Worm (Caenorhabditis elegans) whole organism, mixed stage, embryonic: ENCODE measurements around the gene Y57E12AL.6.
"Not testable (repeated sequence)": the region's sequence is repeated elsewhere in the genome, so short reads cannot be mapped to it uniquely, and the experiment has no call there.

ENCODE experiments used
- M03D4.4 ChIP-seq: sonication (generic microtip); optimal IDR thresholded peaks from 2 replicates; lab custom pipeline; 2017; ENCODE audit warnings: mild to moderate bottlenecking, missing genetic modification characterization, missing compliant biosample characterization
- bed-3 ChIP-seq: fragments of 200-800 bp; sonication (Bioruptor generic); optimal IDR thresholded peaks from 3 replicates; lab custom pipeline; 2018; ENCODE audit warnings: mild to moderate bottlenecking, missing genetic modification characterization, moderate library complexity, missing compliant biosample characterization
- blmp-1 ChIP-seq: fragments of 150-350 bp; optimal IDR thresholded peaks from 2 replicates; lab custom pipeline; 2014; ENCODE audit warnings: missing biosample characterization, missing genetic modification characterization
- ceh-39 ChIP-seq: fragments of 150-350 bp; optimal IDR thresholded peaks from 2 replicates; lab custom pipeline; 2014; ENCODE audit warnings: missing biosample characterization, missing genetic modification characterization
- ceh-43 ChIP-seq: fragments of 200-800 bp; sonication (Bioruptor generic); optimal IDR thresholded peaks from 2 replicates; lab custom pipeline; 2018; ENCODE audit warnings: mild to moderate bottlenecking, missing genetic modification characterization, moderate library complexity, missing compliant biosample characterization
- ces-1 ChIP-seq: fragments of 150-350 bp; optimal IDR thresholded peaks from 2 replicates; lab custom pipeline; 2014; ENCODE audit warnings: missing biosample characterization, missing genetic modification reagents, missing genetic modification characterization
- drap-1 ChIP-seq: fragments of 200-800 bp; sonication (Bioruptor generic); optimal IDR thresholded peaks from 3 replicates; lab custom pipeline; 2018; ENCODE audit warnings: mild to moderate bottlenecking, missing genetic modification characterization, missing compliant biosample characterization
- elt-1 ChIP-seq: sonication (generic microtip); optimal IDR thresholded peaks from 2 replicates; lab custom pipeline; 2017; ENCODE audit warnings: missing genetic modification characterization, mild to moderate bottlenecking, missing compliant biosample characterization, antibody characterized with exemption, moderate library complexity, borderline replicate concordance; ENCODE audit not compliant: insufficient read depth
- elt-3 ChIP-seq: fragments of 150-350 bp; optimal IDR thresholded peaks from 2 replicates; lab custom pipeline; 2014; ENCODE audit warnings: missing biosample characterization, missing genetic modification characterization
- flh-1 ChIP-seq: fragments of 200-800 bp; sonication (Bioruptor generic); optimal IDR thresholded peaks from 2 replicates; lab custom pipeline; 2018; ENCODE audit warnings: mild to moderate bottlenecking, missing genetic modification characterization, moderate library complexity, missing compliant biosample characterization
- ham-2 ChIP-seq: fragments of 200-800 bp; sonication (Bioruptor generic); optimal IDR thresholded peaks from 2 replicates; lab custom pipeline; 2018; ENCODE audit warnings: mild to moderate bottlenecking, missing genetic modification characterization, missing compliant biosample characterization
- hlh-1 ChIP-seq: fragments of 150-350 bp; optimal IDR thresholded peaks from 2 replicates; lab custom pipeline; 2014; ENCODE audit warnings: missing biosample characterization, missing genetic modification reagents, missing genetic modification characterization
- lin-13 ChIP-seq: fragments of 150-350 bp; optimal IDR thresholded peaks from 2 replicates; lab custom pipeline; 2014; ENCODE audit warnings: missing biosample characterization, missing genetic modification characterization
- lsy-2 ChIP-seq: fragments of 150-350 bp; optimal IDR thresholded peaks from 2 replicates; lab custom pipeline; 2014; ENCODE audit warnings: missing biosample characterization, missing genetic modification characterization
- mab-5 ChIP-seq: fragments of 150-350 bp; optimal IDR thresholded peaks from 2 replicates; lab custom pipeline; 2014; ENCODE audit warnings: missing biosample characterization, missing genetic modification characterization
- mls-2 ChIP-seq: sonication (generic microtip); optimal IDR thresholded peaks from 2 replicates; lab custom pipeline; 2016; ENCODE audit warnings: mild to moderate bottlenecking, missing genetic modification characterization, moderate library complexity, missing compliant biosample characterization
- nhr-12 ChIP-seq: fragments of 150-350 bp; optimal IDR thresholded peaks from 2 replicates; lab custom pipeline; 2014; ENCODE audit warnings: missing biosample characterization, missing genetic modification characterization
- nhr-237 ChIP-seq: fragments of 150-350 bp; optimal IDR thresholded peaks from 2 replicates; lab custom pipeline; 2014; ENCODE audit warnings: missing biosample characterization, missing genetic modification characterization
- nhr-28 ChIP-seq: fragments of 150-350 bp; optimal IDR thresholded peaks from 2 replicates; lab custom pipeline; 2014; ENCODE audit warnings: missing biosample characterization, missing genetic modification characterization
- nhr-76 ChIP-seq: sonication (generic microtip); optimal IDR thresholded peaks from 2 replicates; lab custom pipeline; 2017; ENCODE audit warnings: missing biosample characterization, missing genetic modification characterization
- sem-2 ChIP-seq: fragments of 200-800 bp; sonication (Bioruptor generic); optimal IDR thresholded peaks from 2 replicates; lab custom pipeline; 2018; ENCODE audit warnings: mild to moderate bottlenecking, missing genetic modification characterization, missing compliant biosample characterization
- snpc-4 ChIP-seq: fragments of 150-350 bp; optimal IDR thresholded peaks from 2 replicates; lab custom pipeline; 2014; ENCODE audit warnings: missing biosample characterization, missing genetic modification characterization
- sptf-1 ChIP-seq: sonication (generic microtip); optimal IDR thresholded peaks from 2 replicates; lab custom pipeline; 2017; ENCODE audit warnings: mild to moderate bottlenecking, missing genetic modification characterization, moderate library complexity, missing compliant biosample characterization
- tbx-8 ChIP-seq: fragments of 200-800 bp; sonication (Bioruptor generic); optimal IDR thresholded peaks from 2 replicates; lab custom pipeline; 2018; ENCODE audit warnings: mild to moderate bottlenecking, missing genetic modification characterization, moderate library complexity, missing compliant biosample characterization
- unc-120 ChIP-seq: sonication (generic microtip); optimal IDR thresholded peaks from 2 replicates; lab custom pipeline; 2017; ENCODE audit warnings: missing genetic modification characterization, missing compliant biosample characterization; ENCODE audit not compliant: poor library complexity, severe bottlenecking
- unc-62 ChIP-seq: fragments of 150-350 bp; optimal IDR thresholded peaks from 2 replicates; lab custom pipeline; 2014; ENCODE audit warnings: missing biosample characterization, missing genetic modification reagents, missing genetic modification characterization
- zip-8 ChIP-seq: fragments of 150-350 bp; optimal IDR thresholded peaks from 2 replicates; lab custom pipeline; 2014; ENCODE audit warnings: missing biosample characterization, missing genetic modification characterization

Gene Y57E12AL.6

DNA sequence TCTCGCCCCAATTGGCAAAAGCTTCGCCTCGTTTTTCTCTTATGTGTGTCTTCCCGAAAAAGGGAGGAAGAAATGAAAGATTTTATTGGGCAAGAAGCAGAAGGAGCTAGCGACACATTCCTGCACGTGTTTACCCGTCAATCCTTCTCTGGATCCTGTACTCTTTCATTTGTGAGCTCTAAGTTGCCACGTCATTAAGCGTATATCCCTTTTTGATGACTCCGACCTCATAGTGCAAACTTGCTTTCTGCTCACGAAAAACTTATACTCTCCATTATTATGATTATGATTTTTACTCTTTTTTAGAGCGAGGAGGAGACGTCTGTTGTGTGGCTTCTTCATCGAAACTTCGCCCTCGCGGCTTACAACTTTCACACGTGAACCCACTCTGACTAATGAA, 12.0 kb upstream of the Y57E12AL.6 start, which contains the start of gene F27B10.1:
Gene F27B10.1, plus strand, starts transcription at position 301 of the 400 bp plus-strand sequence.
- no peak for TF ChIP-seq unc-62 (GFP tag; lab: Kevin White, UChicago)
- no peak for TF ChIP-seq hlh-1 (tag; lab: Kevin White, UChicago)
- no peak for TF ChIP-seq mab-5 (tag; lab: Kevin White, UChicago)
- no peak for TF ChIP-seq lsy-2 (tag; lab: Kevin White, UChicago)
- TF ChIP-seq zip-8 (tag; lab: Kevin White, UChicago), result no peak
- TF ChIP-seq ces-1 (GFP tag; lab: Kevin White, UChicago), result no peak

DNA sequence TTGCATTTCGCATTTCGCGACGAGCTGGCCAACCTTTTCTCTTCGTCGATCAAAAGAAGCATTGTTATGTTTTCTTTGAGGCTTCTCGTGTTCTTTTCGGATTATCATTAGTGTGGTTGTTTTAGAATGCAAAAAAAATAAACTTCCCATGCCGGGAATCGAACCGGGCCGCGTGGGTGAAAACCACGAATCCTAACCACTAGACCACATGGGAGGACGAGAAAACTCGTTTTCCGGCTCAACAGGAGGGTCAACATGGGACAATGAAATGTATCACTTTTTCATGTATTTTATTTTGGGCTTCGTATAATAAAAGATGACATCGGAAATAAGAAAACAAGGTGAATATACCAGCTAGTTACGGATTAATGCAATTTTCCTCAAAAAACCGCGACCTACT, 9.3 kb upstream of the Y57E12AL.6 start:
- TF ChIP-seq sptf-1, result no peak
- no peak for TF ChIP-seq sem-2 (GFP tag; lab: Kevin White, UChicago)
- no peak for TF ChIP-seq snpc-4 (tag; lab: Kevin White, UChicago)
- no peak for TF ChIP-seq blmp-1
- TF ChIP-seq mls-2 (tag; lab: Kevin White, UChicago), result no peak
- no peak for TF ChIP-seq tbx-8
- no peak for TF ChIP-seq ces-1 (GFP tag; lab: Kevin White, UChicago)
- TF ChIP-seq nhr-28 (tag; lab: Kevin White, UChicago), result no peak

DNA sequence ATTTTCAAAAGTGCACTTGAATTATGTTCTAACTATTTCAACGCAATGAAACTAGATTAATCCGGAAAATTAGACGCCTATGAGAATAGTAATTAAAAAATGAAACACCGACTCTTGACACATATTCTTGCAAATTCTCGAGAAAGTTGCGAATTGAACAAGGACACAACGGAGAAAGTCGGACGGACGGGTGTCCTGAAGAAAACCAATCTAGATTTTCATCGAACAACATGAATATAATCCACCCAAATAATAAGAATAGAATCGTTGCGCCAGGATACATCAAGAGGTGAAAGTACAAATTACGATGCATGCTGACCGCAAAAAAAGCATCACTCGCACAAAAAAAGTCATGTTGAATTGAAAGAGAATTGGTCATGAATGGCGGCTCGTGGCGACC, 8.6 kb upstream of the Y57E12AL.6 start:
- TF ChIP-seq tbx-8 (no peak), nhr-28 (tag; lab: Kevin White, UChicago) (no peak), elt-1 (tag; lab: Kevin White, UChicago) (no peak), bed-3 (GFP tag; lab: Kevin White, UChicago) (no peak), ces-1 (GFP tag; lab: Kevin White, UChicago) (no peak), flh-1 (no peak), lin-13 (no peak), drap-1 (GFP tag; lab: Kevin White, UChicago) (no peak), sem-2 (GFP tag; lab: Kevin White, UChicago) (no peak), nhr-76 (tag; lab: Kevin White, UChicago) (no peak), mab-5 (tag; lab: Kevin White, UChicago) (no peak), ceh-39 (no peak)

DNA sequence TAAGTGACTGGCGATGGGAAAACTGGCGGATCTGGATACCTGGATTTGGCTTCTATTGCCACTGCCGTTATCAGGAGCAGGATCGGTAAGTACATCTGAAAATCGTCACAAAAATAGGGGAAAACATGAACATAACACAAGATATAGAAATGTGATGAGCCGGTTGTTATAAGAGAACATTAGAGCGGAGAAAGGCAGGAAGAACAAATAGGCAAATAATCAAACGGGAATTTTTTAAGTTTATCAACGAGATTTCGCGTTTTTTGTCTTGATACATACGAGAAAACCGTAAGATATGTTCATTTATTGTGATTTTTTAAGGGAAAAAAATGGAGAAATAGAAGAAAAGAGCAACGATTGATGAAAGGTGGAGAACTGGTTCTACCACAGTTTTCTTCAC, 5.0 kb upstream of the Y57E12AL.6 start, which contains the start of gene Y57E12AR.1:
Gene Y57E12AR.1, minus strand, starts transcription at position 101 of the 400 bp plus-strand sequence.
- TF ChIP-seq nhr-12 (tag; lab: Kevin White, UChicago) (no peak), ham-2 (no peak), lsy-2 (tag; lab: Kevin White, UChicago) (no peak), unc-120 (tag; lab: Kevin White, UChicago) (no peak), sem-2 (GFP tag; lab: Kevin White, UChicago) (no peak), hlh-1 (tag; lab: Kevin White, UChicago) (no peak), ces-1 (GFP tag; lab: Kevin White, UChicago) (no peak)

DNA sequence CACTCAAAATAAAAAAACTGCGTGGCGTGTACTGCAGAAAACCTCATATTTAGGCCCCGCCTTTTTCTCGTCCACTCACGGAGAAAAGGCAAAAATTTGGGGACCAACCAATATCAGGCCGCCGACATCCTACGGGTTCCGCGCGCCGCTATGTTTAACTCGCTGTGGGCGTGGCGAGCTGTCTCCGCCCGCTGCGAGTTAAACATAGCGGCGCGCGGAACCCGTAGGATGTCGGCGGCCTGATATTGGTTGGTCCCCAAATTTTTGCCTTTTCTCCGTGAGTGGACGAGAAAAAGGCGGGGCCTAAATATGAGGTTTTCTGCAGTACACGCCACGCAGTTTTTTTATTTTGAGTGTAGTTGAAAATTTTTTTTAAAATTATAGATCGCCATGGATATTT, 2.5 kb upstream of the Y57E12AL.6 start, which contains the start of gene tmem-258:
Gene tmem-258, plus strand, starts transcription at position 385 of the 400 bp plus-strand sequence.
- not testable (repeated sequence) for TF ChIP-seq nhr-12 (tag; lab: Kevin White, UChicago); flh-1; nhr-28 (tag; lab: Kevin White, UChicago)

DNA sequence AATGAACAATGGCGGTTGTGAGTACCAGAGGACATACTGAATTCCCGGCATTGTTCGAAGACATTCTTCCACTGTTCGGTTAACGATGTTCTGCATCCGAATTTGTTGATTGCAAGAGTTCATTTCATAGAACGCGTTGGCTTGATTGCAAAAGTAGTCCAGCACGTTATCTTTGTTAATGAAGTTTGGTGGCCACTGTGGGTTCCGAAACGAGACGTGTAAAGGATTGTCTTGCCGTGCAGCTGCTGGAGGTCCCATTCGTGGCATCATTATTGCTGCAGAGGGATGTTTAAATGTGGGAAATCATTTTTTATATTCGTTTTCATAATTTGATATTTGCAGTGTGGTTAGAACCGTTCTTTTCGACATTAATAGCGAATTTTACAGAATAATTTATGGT, 920 bp downstream of the Y57E12AL.6 start, which contains the start of gene mdt-6:
Gene mdt-6, minus strand, starts transcription at position 275 of the 400 bp plus-strand sequence.
- TF ChIP-seq nhr-237 (tag; lab: Kevin White, UChicago), result no peak
- TF ChIP-seq ceh-43 (GFP tag; lab: Kevin White, UChicago), result no peak
- TF ChIP-seq elt-3 (tag; lab: Kevin White, UChicago), result no peak
- no peak for TF ChIP-seq ces-1 (GFP tag; lab: Kevin White, UChicago)
- TF ChIP-seq tbx-8, result no peak
- no peak for TF ChIP-seq nhr-12 (tag; lab: Kevin White, UChicago)
- no peak for TF ChIP-seq hlh-1 (tag; lab: Kevin White, UChicago)

DNA sequence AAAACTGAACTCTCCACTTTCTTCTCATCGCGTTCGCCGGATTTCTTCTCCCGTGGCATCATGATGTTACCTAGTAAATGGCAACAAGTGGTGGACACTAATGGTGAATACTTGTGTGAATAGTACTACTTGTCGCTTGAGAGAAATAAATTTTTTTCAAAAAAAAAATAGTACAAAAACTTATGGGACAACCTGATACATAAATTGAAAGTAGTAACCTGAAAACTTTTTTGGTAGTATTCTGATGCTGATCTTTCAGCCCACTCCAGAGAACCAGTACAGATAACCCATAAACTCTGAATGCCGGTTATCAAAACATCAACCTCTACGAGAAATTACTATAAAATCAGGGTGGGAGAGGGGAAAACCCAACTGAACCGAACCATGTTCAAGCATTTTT, 2.5 kb downstream of the Y57E12AL.6 start, which contains the start of gene Y57E12AL.2:
Gene Y57E12AL.2, plus strand, starts transcription at position 301 of the 400 bp plus-strand sequence.
- not testable (repeated sequence) for TF ChIP-seq unc-120 (tag; lab: Kevin White, UChicago); bed-3 (GFP tag; lab: Kevin White, UChicago); M03D4.4
